Worm (Caenorhabditis elegans) whole organism, L2 larva: ENCODE data around the gene lin-7.

Experiments
- C34F6.9 ChIP-seq: fragments of 150-350 bp; optimal IDR thresholded peaks from 2 replicates; lab custom pipeline; 2014; ENCODE audit warnings: missing biosample characterization, missing genetic modification characterization
- F13H6.1 ChIP-seq: sonication (generic microtip); optimal IDR thresholded peaks from 2 replicates; lab custom pipeline; 2016; ENCODE audit warnings: missing genetic modification characterization, missing compliant biosample characterization
- R02D3.7 ChIP-seq: fragments of 150-350 bp; optimal IDR thresholded peaks from 2 replicates; lab custom pipeline; 2014; ENCODE audit warnings: missing biosample characterization, missing genetic modification characterization
- Y55F3AM.14 ChIP-seq: fragments of 200-800 bp; sonication (Bioruptor generic); optimal IDR thresholded peaks from 2 replicates; lab custom pipeline; 2018; ENCODE audit warnings: mild to moderate bottlenecking, missing genetic modification characterization, missing compliant biosample characterization
- ZK546.5 ChIP-seq: sonication (generic microtip); optimal IDR thresholded peaks from 2 replicates; lab custom pipeline; 2017; ENCODE audit warnings: missing biosample characterization, missing genetic modification characterization
- alr-1 ChIP-seq: fragments of 150-350 bp; optimal IDR thresholded peaks from 2 replicates; lab custom pipeline; 2014; ENCODE audit warnings: missing biosample characterization, missing genetic modification characterization
- aly-2 ChIP-seq: fragments of 150-350 bp; optimal IDR thresholded peaks from 2 replicates; lab custom pipeline; 2014; ENCODE audit warnings: missing biosample characterization, missing genetic modification characterization
- ceh-16 ChIP-seq: fragments of 150-350 bp; optimal IDR thresholded peaks from 2 replicates; lab custom pipeline; 2014; ENCODE audit warnings: missing biosample characterization, missing genetic modification characterization
- ceh-82 ChIP-seq: fragments of 150-350 bp; optimal IDR thresholded peaks from 2 replicates; lab custom pipeline; 2014; ENCODE audit warnings: missing biosample characterization, missing genetic modification characterization
- crh-2 ChIP-seq: sonication (generic microtip); optimal IDR thresholded peaks from 2 replicates; lab custom pipeline; 2017; ENCODE audit warnings: missing biosample characterization, missing genetic modification characterization
- dmd-4 ChIP-seq: sonication (generic microtip); optimal IDR thresholded peaks from 2 replicates; lab custom pipeline; 2017; ENCODE audit warnings: missing biosample characterization, missing genetic modification characterization
- egl-27 ChIP-seq: sonication (generic microtip); optimal IDR thresholded peaks from 3 replicates; lab custom pipeline; 2017; ENCODE audit warnings: missing biosample characterization, missing genetic modification reagents, missing genetic modification characterization
- elt-1 ChIP-seq: fragments of 150-350 bp; optimal IDR thresholded peaks from 2 replicates; lab custom pipeline; 2014; ENCODE audit warnings: missing biosample characterization, missing genetic modification characterization
- elt-3 ChIP-seq: sonication (generic microtip); optimal IDR thresholded peaks from 2 replicates; lab custom pipeline; 2017; ENCODE audit warnings: missing biosample characterization, missing genetic modification characterization
- fos-1 ChIP-seq: fragments of 150-350 bp; optimal IDR thresholded peaks from 2 replicates; lab custom pipeline; 2014; ENCODE audit warnings: missing biosample characterization, missing genetic modification characterization
- gmeb-1 ChIP-seq: fragments of 150-350 bp; optimal IDR thresholded peaks from 2 replicates; lab custom pipeline; 2014; ENCODE audit warnings: missing biosample characterization, missing genetic modification characterization
- lin-11 ChIP-seq: fragments of 150-350 bp; sonication (generic microtip); optimal IDR thresholded peaks from 2 replicates; lab custom pipeline; 2014; ENCODE audit warnings: missing biosample characterization, missing genetic modification characterization, inconsistent platforms, mixed read lengths
- lin-13 ChIP-seq: fragments of 150-350 bp; optimal IDR thresholded peaks from 2 replicates; lab custom pipeline; 2014; ENCODE audit warnings: missing biosample characterization, missing genetic modification reagents, missing genetic modification characterization
- lin-39 ChIP-seq: fragments of 150-350 bp; optimal IDR thresholded peaks from 2 replicates; lab custom pipeline; 2014; ENCODE audit warnings: missing biosample characterization, missing genetic modification reagents, missing genetic modification characterization
- lsy-2 ChIP-seq, 2 experiments: fragments of 150-350 bp in 1 of 2; sonication (generic microtip) in 1 of 2; optimal IDR thresholded peaks; 2 replicates each; lab custom pipeline; 2014 to 2017; ENCODE audit warnings: missing biosample characterization in 2 of 2, missing genetic modification characterization in 2 of 2
- mab-5 ChIP-seq: fragments of 150-350 bp; optimal IDR thresholded peaks from 2 replicates; lab custom pipeline; 2014; ENCODE audit warnings: missing biosample characterization, missing genetic modification characterization
- nhr-10 ChIP-seq: sonication (generic microtip); optimal IDR thresholded peaks from 2 replicates; lab custom pipeline; 2017; ENCODE audit warnings: missing biosample characterization, missing genetic modification characterization
- nhr-11 ChIP-seq: fragments of 150-350 bp; optimal IDR thresholded peaks from 2 replicates; lab custom pipeline; 2014; ENCODE audit warnings: missing biosample characterization, missing genetic modification characterization
- nhr-12 ChIP-seq: fragments of 150-350 bp; optimal IDR thresholded peaks from 2 replicates; lab custom pipeline; 2014; ENCODE audit warnings: missing biosample characterization, missing genetic modification characterization
- nhr-129 ChIP-seq: fragments of 150-350 bp; optimal IDR thresholded peaks from 2 replicates; lab custom pipeline; 2014; ENCODE audit warnings: missing biosample characterization, missing genetic modification characterization
- nhr-21 ChIP-seq: fragments of 150-350 bp; optimal IDR thresholded peaks from 2 replicates; lab custom pipeline; 2014; ENCODE audit warnings: missing biosample characterization, missing genetic modification characterization
- nhr-23 ChIP-seq: fragments of 150-350 bp; optimal IDR thresholded peaks from 2 replicates; lab custom pipeline; 2014; ENCODE audit warnings: missing biosample characterization, missing genetic modification reagents, missing genetic modification characterization
- nhr-237 ChIP-seq: fragments of 150-350 bp; optimal IDR thresholded peaks from 2 replicates; lab custom pipeline; 2014; ENCODE audit warnings: missing biosample characterization, missing genetic modification characterization
- nhr-25 ChIP-seq: fragments of 150-350 bp; sonication (generic microtip); optimal IDR thresholded peaks from 3 replicates; lab custom pipeline; 2014; ENCODE audit warnings: missing biosample characterization, missing genetic modification characterization
- peb-1 ChIP-seq: fragments of 150-350 bp; optimal IDR thresholded peaks from 2 replicates; lab custom pipeline; 2014; ENCODE audit warnings: missing biosample characterization, missing genetic modification characterization
- sem-4 ChIP-seq: fragments of 150-350 bp; optimal IDR thresholded peaks from 2 replicates; lab custom pipeline; 2014; ENCODE audit warnings: missing biosample characterization, missing genetic modification reagents, missing genetic modification characterization
- skn-1 ChIP-seq: sonication (generic microtip); optimal IDR thresholded peaks from 2 replicates; lab custom pipeline; 2017; ENCODE audit warnings: missing biosample characterization, missing genetic modification characterization
- sma-3 ChIP-seq: sonication (generic microtip); optimal IDR thresholded peaks from 2 replicates; lab custom pipeline; 2016; ENCODE audit warnings: missing genetic modification reagents, missing genetic modification characterization, missing compliant biosample characterization
- sma-9 ChIP-seq, 2 experiments: fragments of 150-350 bp in 1 of 2; sonication (generic microtip) in 1 of 2; optimal IDR thresholded peaks; 2 replicates each; lab custom pipeline; 2014 to 2016; ENCODE audit warnings: missing genetic modification characterization in 2 of 2, mild to moderate bottlenecking in 1 of 2, missing biosample characterization in 1 of 2, missing compliant biosample characterization in 1 of 2, missing genetic modification reagents in 1 of 2, moderate library complexity in 1 of 2
- snpc-4 ChIP-seq: fragments of 150-350 bp; optimal IDR thresholded peaks from 2 replicates; lab custom pipeline; 2014; ENCODE audit warnings: missing biosample characterization, missing genetic modification characterization
- unc-39 ChIP-seq: fragments of 150-350 bp; optimal IDR thresholded peaks from 2 replicates; lab custom pipeline; 2014; ENCODE audit warnings: missing biosample characterization, missing genetic modification characterization
- unc-55 ChIP-seq: fragments of 150-350 bp; sonication (generic microtip); optimal IDR thresholded peaks from 3 replicates; lab custom pipeline; 2014; ENCODE audit warnings: missing biosample characterization, missing genetic modification reagents, missing genetic modification characterization
- unc-62 ChIP-seq: fragments of 150-350 bp; optimal IDR thresholded peaks from 2 replicates; lab custom pipeline; 2014; ENCODE audit warnings: missing biosample characterization, missing genetic modification reagents, missing genetic modification characterization
- zag-1 ChIP-seq: fragments of 150-350 bp; optimal IDR thresholded peaks from 2 replicates; lab custom pipeline; 2014; ENCODE audit warnings: missing biosample characterization, missing genetic modification characterization
- ztf-1 ChIP-seq: fragments of 200-800 bp; sonication (Bioruptor generic); conservative IDR thresholded peaks from 2 replicates; pipeline ENCODE4 v1.3.6; 2022; ENCODE audit warnings: missing genetic modification characterization, missing compliant biosample characterization
- ztf-11 ChIP-seq: sonication (generic microtip); optimal IDR thresholded peaks from 2 replicates; lab custom pipeline; 2017; ENCODE audit warnings: missing biosample characterization, missing genetic modification characterization

Gene lin-7

ce11 chrII:14365182-14365751 is 16.1 kb upstream of the lin-7 start, which contains the start of gene imb-2:
TSS of gene imb-2 (plus strand) at chrII:14365701.
- TF ChIP-seq gmeb-1 (tag; lab: Kevin White, UChicago) (no peak), egl-27 (tag; lab: Kevin White, UChicago) (no peak), nhr-25 (no peak), mab-5 (peak; percentile 43), nhr-21 (tag; lab: Kevin White, UChicago) (no peak), lin-11 (tag; lab: Kevin White, UChicago) (peak; percentile 66), unc-39 (tag; lab: Kevin White, UChicago) (no peak), C34F6.9 (tag; lab: Kevin White, UChicago) (peak; percentile 68), ceh-16 (tag; lab: Kevin White, UChicago) (no peak), fos-1 (tag; lab: Kevin White, UChicago) (peak; percentile 18), nhr-129 (tag; lab: Kevin White, UChicago) (peak; percentile 44), Y55F3AM.14 (GFP tag; lab: Kevin White, UChicago) (no peak), dmd-4 (tag; lab: Kevin White, UChicago) (no peak), peb-1 (tag; lab: Kevin White, UChicago) (no peak), alr-1 (tag; lab: Kevin White, UChicago) (no peak), lin-13 (GFP tag; lab: Kevin White, UChicago) (no peak), ZK546.5 (no peak), aly-2 (tag; lab: Kevin White, UChicago) (no peak), elt-1 (tag; lab: Kevin White, UChicago) (no peak), skn-1 (tag; lab: Kevin White, UChicago) (no peak), unc-55 (GFP tag; lab: Kevin White, UChicago) (peak; percentile 80), nhr-10 (no peak), sma-3 (GFP tag; lab: Kevin White, UChicago) (no peak), F13H6.1 (tag; lab: Kevin White, UChicago) (no peak), lin-39 (tag; lab: Kevin White, UChicago) (no peak), sma-9 (GFP tag; optimal IDR thresholded peaks at IDR 0.05; lab: Kevin White, UChicago) (no peak), sma-9 (tag; optimal IDR thresholded peaks at IDR 0.05; lab: Kevin White, UChicago) (no peak), sem-4 (tag; lab: Kevin White, UChicago) (no peak), zag-1 (tag; lab: Kevin White, UChicago) (peak; percentile 45), ceh-82 (tag; lab: Kevin White, UChicago) (no peak), elt-3 (tag; lab: Kevin White, UChicago) (no peak), R02D3.7 (tag; lab: Kevin White, UChicago) (no peak), nhr-11 (tag; lab: Kevin White, UChicago) (no peak), lsy-2 (tag; optimal IDR thresholded peaks at IDR 0.05; lab: Kevin White, UChicago) (peak; percentile 23 to 88), ztf-1 (GFP tag; lab: Robert Waterston, UW) (no peak), crh-2 (tag; lab: Kevin White, UChicago) (peak; percentile 60), ztf-11 (no peak), nhr-12 (tag; lab: Kevin White, UChicago) (no peak), snpc-4 (peak; percentile 6)

- no peak for TF ChIP-seq Y55F3AM.14 (GFP tag; lab: Kevin White, UChicago)
Observed at ce11 chrII:14361719-14362118, 12.5 kb upstream of the lin-7 start, which contains the start of gene tebp-1. TSS of gene tebp-1 (plus strand) at chrII:14362019.

DNA sequence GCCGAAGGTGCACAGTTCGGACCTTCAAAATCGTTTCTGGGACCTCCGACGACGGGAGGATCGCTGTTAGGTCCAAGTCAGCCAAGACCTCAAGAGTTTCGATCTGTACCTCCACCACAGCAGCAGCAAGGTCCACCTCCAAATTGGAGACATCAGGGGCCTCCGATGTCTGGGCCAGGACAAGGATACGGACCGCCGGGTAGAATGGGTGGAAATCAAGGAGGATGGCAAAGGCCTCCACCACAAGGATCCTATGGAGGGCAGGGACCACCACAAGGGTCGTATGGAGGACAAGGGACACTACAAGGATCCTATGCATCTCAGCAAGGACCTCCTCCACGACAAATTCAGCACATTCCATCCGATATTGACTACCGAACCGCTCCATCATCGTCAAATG is 11.5 kb upstream of the lin-7 start:
- TF ChIP-seq lin-11 (tag; lab: Kevin White, UChicago) = no peak
- TF ChIP-seq sem-4 (tag; lab: Kevin White, UChicago) = no peak
- TF ChIP-seq R02D3.7 (tag; lab: Kevin White, UChicago) = no peak
- TF ChIP-seq peb-1 (tag; lab: Kevin White, UChicago) = no peak
- TF ChIP-seq lin-13 (GFP tag; lab: Kevin White, UChicago) = no peak
- TF ChIP-seq nhr-23 (tag; lab: Kevin White, UChicago) = no peak
- no peak for TF ChIP-seq lin-39 (tag; lab: Kevin White, UChicago)
- no peak for TF ChIP-seq unc-62
- no peak for TF ChIP-seq nhr-21 (tag; lab: Kevin White, UChicago)
- no peak for TF ChIP-seq nhr-25
- no peak for TF ChIP-seq unc-39 (tag; lab: Kevin White, UChicago)
- no peak for TF ChIP-seq Y55F3AM.14 (GFP tag; lab: Kevin White, UChicago)
- TF ChIP-seq nhr-237 (tag; lab: Kevin White, UChicago) = no peak
- TF ChIP-seq ceh-82 (tag; lab: Kevin White, UChicago) = no peak
